Fruit fly (Drosophila melanogaster) whole organism, wandering third instar larva: ENCODE data around the gene CG18294.

Source experiments
- Abd-B ChIP-seq: fragments of >200 bp; optimal IDR thresholded peaks from 2 replicates; lab custom pipeline; 2017; ENCODE audit warnings: missing biosample characterization, missing genetic modification characterization
- CG9705 ChIP-seq: fragments of 200-800 bp; sonication (Bioruptor generic); optimal IDR thresholded peaks from 2 replicates; lab custom pipeline; 2018; ENCODE audit warnings: missing biosample characterization, mild to moderate bottlenecking, missing genetic modification characterization
- CrebA ChIP-seq: fragments of 200-800 bp; sonication (Bioruptor generic); optimal IDR thresholded peaks from 2 replicates; lab custom pipeline; 2016; ENCODE audit warnings: missing biosample characterization, mild to moderate bottlenecking, missing genetic modification characterization, borderline replicate concordance
- Dfd ChIP-seq: fragments of >200 bp; optimal IDR thresholded peaks from 2 replicates; lab custom pipeline; 2017; ENCODE audit warnings: missing biosample characterization, missing genetic modification characterization
- GATAd ChIP-seq: sonication (Bioruptor generic); optimal IDR thresholded peaks from 2 replicates; lab custom pipeline; 2016; ENCODE audit warnings: missing biosample characterization, missing genetic modification characterization
- HLH106 ChIP-seq: fragments of 200-800 bp; optimal IDR thresholded peaks from 3 replicates; lab custom pipeline; 2019; ENCODE audit warnings: missing biosample characterization, mild to moderate bottlenecking, missing genetic modification characterization, moderate library complexity
- Hnf4 ChIP-seq: fragments of 200-800 bp; sonication (Bioruptor generic); optimal IDR thresholded peaks from 2 replicates; lab custom pipeline; 2016; ENCODE audit warnings: missing biosample characterization, mild to moderate bottlenecking, missing genetic modification characterization
- Hr78 ChIP-seq: fragments of >200 bp; optimal IDR thresholded peaks from 2 replicates; lab custom pipeline; 2017; ENCODE audit warnings: missing biosample characterization, missing genetic modification characterization
- Hr83 ChIP-seq: fragments of 200-300 bp; sonication (Bioruptor generic); optimal IDR thresholded peaks from 2 replicates; lab custom pipeline; 2016; ENCODE audit warnings: missing biosample characterization, mild to moderate bottlenecking, missing genetic modification characterization, moderate library complexity; ENCODE audit not compliant: poor library complexity, severe bottlenecking
- Jra ChIP-seq: sonication (Bioruptor generic); optimal IDR thresholded peaks from 2 replicates; lab custom pipeline; 2016; ENCODE audit warnings: missing biosample characterization, missing genetic modification characterization
- Mio ChIP-seq: sonication (Bioruptor generic); optimal IDR thresholded peaks from 2 replicates; lab custom pipeline; 2016; ENCODE audit warnings: missing biosample characterization, missing genetic modification characterization
- Myc ChIP-seq: fragments of >200 bp; optimal IDR thresholded peaks from 2 replicates; lab custom pipeline; 2017
- N ChIP-seq: fragments of >200 bp; optimal IDR thresholded peaks from 2 replicates; lab custom pipeline; 2018; ENCODE audit warnings: missing biosample characterization, missing external identifiers, missing genetic modification characterization
- Sp1 ChIP-seq: fragments of 200-800 bp; sonication (Bioruptor generic); optimal IDR thresholded peaks from 3 replicates; lab custom pipeline; 2019; ENCODE audit warnings: missing biosample characterization, mild to moderate bottlenecking, missing genetic modification characterization, moderate library complexity
- Vsx2 ChIP-seq: fragments of 200-300, 225-300 bp; sonication (Bioruptor generic); optimal IDR thresholded peaks from 2 replicates; lab custom pipeline; 2018; ENCODE audit warnings: missing biosample characterization, missing genetic modification characterization; ENCODE audit not compliant: partially characterized antibody
- br ChIP-seq: fragments of 200-800 bp; sonication (Bioruptor generic); optimal IDR thresholded peaks from 2 replicates; lab custom pipeline; 2016; ENCODE audit warnings: missing biosample characterization, missing genetic modification characterization
- brk ChIP-seq: fragments of 200-800 bp; sonication (Bioruptor generic); optimal IDR thresholded peaks from 2 replicates; lab custom pipeline; 2016; ENCODE audit warnings: missing biosample characterization, mild to moderate bottlenecking, missing genetic modification characterization
- dl ChIP-seq, 2 experiments: fragments of 175-275, 200-275 bp in 1 of 2; fragments of 200-275 bp in 1 of 2; sonication (Bioruptor generic); optimal IDR thresholded peaks; lab custom pipeline; 2018; ENCODE audit warnings: mild to moderate bottlenecking in 2 of 2, missing biosample characterization in 2 of 2, missing genetic modification characterization in 2 of 2, moderate library complexity in 2 of 2; ENCODE audit not compliant: partially characterized antibody in 2 of 2, insufficient read depth in 1 of 2
- dmrt93B ChIP-seq: fragments of 200-800 bp; sonication (Bioruptor generic); optimal IDR thresholded peaks from 2 replicates; lab custom pipeline; 2018; ENCODE audit warnings: missing biosample characterization, mild to moderate bottlenecking, missing genetic modification characterization
- dsf ChIP-seq: sonication (Bioruptor generic); optimal IDR thresholded peaks from 2 replicates; lab custom pipeline; 2016; ENCODE audit warnings: missing biosample characterization, missing genetic modification characterization, borderline replicate concordance
- foxo ChIP-seq, 2 experiments: fragments of 200-800 bp; sonication (Bioruptor generic); optimal IDR thresholded peaks; 2 replicates in 1 of 2; 3 replicates in 1 of 2; lab custom pipeline; 2016 to 2017; ENCODE audit warnings: missing biosample characterization in 2 of 2, missing genetic modification characterization in 2 of 2
- fru ChIP-seq: fragments of 200-800 bp; sonication (Bioruptor generic); optimal IDR thresholded peaks from 3 replicates; lab custom pipeline; 2016; ENCODE audit warnings: missing biosample characterization, mild to moderate bottlenecking, missing genetic modification characterization
- h ChIP-seq: fragments of 200-800 bp; sonication (Bioruptor generic); optimal IDR thresholded peaks from 3 replicates; lab custom pipeline; 2016; ENCODE audit warnings: missing biosample characterization, mild to moderate bottlenecking, missing genetic modification characterization
- jim ChIP-seq: fragments of 175-275, 200-325 bp; sonication (Bioruptor generic); optimal IDR thresholded peaks from 2 replicates; lab custom pipeline; 2016; ENCODE audit warnings: missing biosample characterization, mild to moderate bottlenecking, missing genetic modification characterization
- lola ChIP-seq: fragments of >200 bp; optimal IDR thresholded peaks from 2 replicates; lab custom pipeline; 2017; ENCODE audit warnings: missing biosample characterization, missing genetic modification characterization
- pan ChIP-seq: fragments of >200 bp; optimal IDR thresholded peaks from 2 replicates; lab custom pipeline; 2017
- psq ChIP-seq: fragments of 200-800 bp; sonication (Bioruptor generic); optimal IDR thresholded peaks from 3 replicates; lab custom pipeline; 2017; ENCODE audit warnings: missing biosample characterization, mild to moderate bottlenecking, missing genetic modification characterization, moderate library complexity
- rgr ChIP-seq: fragments of 200-800 bp; sonication (Bioruptor generic); optimal IDR thresholded peaks from 3 replicates; lab custom pipeline; 2016; ENCODE audit warnings: missing biosample characterization, mild to moderate bottlenecking, missing genetic modification characterization
- sage ChIP-seq: fragments of 200-800 bp; sonication (Bioruptor generic); optimal IDR thresholded peaks from 2 replicates; lab custom pipeline; 2016; ENCODE audit warnings: missing biosample characterization, mild to moderate bottlenecking, missing genetic modification characterization
- sv ChIP-seq: fragments of 200-800 bp; sonication (Bioruptor generic); optimal IDR thresholded peaks from 3 replicates; lab custom pipeline; 2016; ENCODE audit warnings: missing biosample characterization, missing genetic modification characterization
- tai ChIP-seq: sonication (Bioruptor generic); optimal IDR thresholded peaks from 2 replicates; lab custom pipeline; 2016; ENCODE audit warnings: missing biosample characterization, missing genetic modification characterization
- usp ChIP-seq: fragments of >200 bp; optimal IDR thresholded peaks from 2 replicates; lab custom pipeline; 2017; ENCODE audit warnings: missing biosample characterization, missing genetic modification characterization
- woc ChIP-seq: sonication (Bioruptor generic); optimal IDR thresholded peaks from 2 replicates; lab custom pipeline; 2016; ENCODE audit warnings: missing biosample characterization, mild to moderate bottlenecking, missing genetic modification characterization

CG18294 gene

DNA sequence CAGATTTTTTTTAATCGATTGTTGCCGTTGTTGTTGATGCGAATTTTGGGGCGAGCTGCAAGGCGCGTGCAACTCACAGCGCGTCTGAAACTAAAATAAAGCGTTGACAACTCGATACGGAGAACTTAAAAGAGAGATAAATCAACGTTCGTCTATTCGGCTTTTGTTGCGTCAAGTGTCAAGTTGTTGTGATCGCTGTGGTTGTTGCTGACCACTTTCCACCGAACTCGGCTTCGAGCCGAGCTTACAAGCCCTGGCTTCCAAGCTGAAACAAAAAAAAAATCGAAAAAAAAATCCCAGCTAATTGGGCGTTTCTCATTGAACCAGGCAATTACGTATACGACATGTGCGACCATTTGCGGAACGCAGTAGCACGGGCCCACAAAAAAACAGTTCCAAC, 28.4 kb upstream of the CG18294 start, which contains the start of gene CG9452:
Gene CG9452, minus strand, starts transcription at position 101 of the 400 bp plus-strand sequence.
- TF ChIP-seq Dfd (GFP tag; lab: Kevin White, UChicago) (no peak), GATAd (GFP tag; lab: Kevin White, UChicago) (no peak), woc (GFP tag; lab: Kevin White, UChicago) (no peak), Vsx2 (GFP tag; lab: Kevin White, UChicago) (no peak), brk (GFP tag; lab: Kevin White, UChicago) (no peak), fru (GFP tag; lab: Kevin White, UChicago) (no peak), br (GFP tag; lab: Kevin White, UChicago) (no peak), psq (no peak), Sp1 (GFP tag; lab: Kevin White, UChicago) (no peak), Jra (GFP tag; lab: Kevin White, UChicago) (no peak), h (GFP tag; lab: Kevin White, UChicago) (no peak), jim (GFP tag; lab: Kevin White, UChicago) (no peak), usp (GFP tag; lab: Kevin White, UChicago) (no peak), sage (no peak)

DNA sequence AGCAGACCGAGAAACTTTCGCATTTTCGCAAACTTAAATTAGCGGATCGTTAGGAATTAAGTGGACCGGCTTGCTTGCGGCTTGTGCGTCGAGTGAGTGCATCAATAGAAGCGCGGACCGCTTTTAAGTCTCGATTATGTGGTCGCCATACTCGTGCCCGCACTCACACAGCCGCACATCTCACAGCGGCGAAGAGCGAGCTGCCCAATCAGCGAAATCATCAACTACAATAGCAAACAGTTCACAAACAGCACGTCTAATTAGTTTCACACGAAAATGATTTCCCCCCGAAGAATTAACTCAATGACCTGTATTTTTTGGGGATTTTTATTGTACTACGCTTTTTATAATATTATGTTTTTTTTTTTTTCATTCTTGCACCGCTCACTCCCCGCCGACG, 25.3 kb upstream of the CG18294 start, which contains the start of gene CG9451:
Gene CG9451, minus strand, starts transcription at position 101 of the 400 bp plus-strand sequence.
- TF ChIP-seq dl (GFP tag; optimal IDR thresholded peaks at IDR 0.05; lab: Kevin White, UChicago; ENCODE audit: insufficient read depth in 1 of 2, partially characterized antibody in 2 of 2): no peak
- no peak for TF ChIP-seq Vsx2 (GFP tag; lab: Kevin White, UChicago)
- no peak for TF ChIP-seq N (GFP tag; lab: Kevin White, UChicago)
- TF ChIP-seq pan: no peak
- TF ChIP-seq rgr (GFP tag; lab: Kevin White, UChicago): no peak
- no peak for TF ChIP-seq Hnf4
- no peak for TF ChIP-seq dsf
- no peak for TF ChIP-seq Dfd (GFP tag; lab: Kevin White, UChicago)

- TF ChIP-seq brk (GFP tag; lab: Kevin White, UChicago): no peak
- TF ChIP-seq rgr (GFP tag; lab: Kevin White, UChicago): no peak
- no peak for TF ChIP-seq jim (GFP tag; lab: Kevin White, UChicago)
- no peak for TF ChIP-seq Hnf4
Measured at dm6 chr3L:19499334-19499733, 24.0 kb upstream of the CG18294 start.

DNA sequence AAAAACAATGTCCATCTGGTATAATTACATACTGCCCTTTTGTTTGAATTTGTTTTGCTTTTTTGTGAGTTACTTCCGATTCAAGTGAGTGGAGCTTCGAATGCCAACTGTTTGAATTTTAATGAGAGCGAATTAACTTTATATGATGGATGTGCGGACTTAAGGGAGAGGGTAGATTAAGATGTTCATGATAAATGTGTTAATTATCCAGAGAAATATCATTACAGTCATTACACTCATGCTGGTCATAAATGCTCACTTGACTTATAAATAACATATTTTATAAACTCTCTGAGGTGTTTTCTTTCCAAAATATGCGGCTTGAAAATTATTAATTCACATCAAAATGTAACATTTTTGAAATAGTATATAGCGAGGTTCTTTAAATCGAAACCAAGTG, 22.2 kb upstream of the CG18294 start, which contains the start of gene CG9449:
Gene CG9449, minus strand, starts transcription at position 101 of the 400 bp plus-strand sequence.
- TF ChIP-seq dmrt93B (GFP tag; lab: Kevin White, UChicago) (no peak), Myc (lab: Kevin White, UChicago) (no peak), tai (GFP tag; lab: Kevin White, UChicago) (no peak), CG9705 (no peak), CrebA (no peak), HLH106 (tag; lab: Kevin White, UChicago) (no peak), Abd-B (GFP tag; lab: Kevin White, UChicago) (no peak), foxo (GFP tag; optimal IDR thresholded peaks at IDR 0.05; lab: Kevin White, UChicago) (no peak), lola (GFP tag; lab: Kevin White, UChicago) (no peak), Hr78 (no peak), Hnf4 (no peak), psq (no peak)

DNA sequence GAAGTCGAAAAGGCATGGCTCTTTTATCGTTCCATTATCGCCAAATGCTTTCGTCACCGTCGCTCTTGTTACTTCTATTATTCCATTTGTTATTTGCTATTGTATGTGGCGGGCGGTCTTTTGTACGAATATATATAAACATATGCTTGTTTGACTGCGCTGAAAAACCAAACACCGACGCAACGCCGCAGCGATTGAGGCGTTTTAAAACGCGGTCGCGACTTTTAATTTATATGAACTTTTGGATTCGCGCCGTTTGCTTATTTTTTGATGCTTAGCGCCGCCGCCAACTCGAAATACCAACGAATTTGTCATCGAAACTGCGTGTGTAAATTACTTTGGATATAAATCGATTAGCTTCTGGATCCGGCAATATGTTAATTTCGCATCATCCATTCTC, 21.8 kb upstream of the CG18294 start:
- TF ChIP-seq foxo (GFP tag; optimal IDR thresholded peaks at IDR 0.05; lab: Kevin White, UChicago) (no peak), N (GFP tag; lab: Kevin White, UChicago) (no peak), CG9705 (no peak), rgr (GFP tag; lab: Kevin White, UChicago) (no peak), Mio (no peak), psq (no peak), HLH106 (tag; lab: Kevin White, UChicago) (no peak), br (GFP tag; lab: Kevin White, UChicago) (no peak), h (GFP tag; lab: Kevin White, UChicago) (no peak), woc (GFP tag; lab: Kevin White, UChicago) (no peak), lola (GFP tag; lab: Kevin White, UChicago) (no peak), sv (GFP tag; lab: Kevin White, UChicago) (no peak), Hr78 (no peak), tai (GFP tag; lab: Kevin White, UChicago) (no peak), Vsx2 (GFP tag; lab: Kevin White, UChicago) (no peak), dsf (no peak), dl (GFP tag; optimal IDR thresholded peaks at IDR 0.05; lab: Kevin White, UChicago; ENCODE audit: insufficient read depth in 1 of 2, partially characterized antibody in 2 of 2) (no peak), Hnf4 (no peak), Hr83 (no peak), dmrt93B (GFP tag; lab: Kevin White, UChicago) (no peak)
